Fruit fly (Drosophila melanogaster) whole organism, prepupa: ENCODE results near the gene CG8840.

Experiments
- Blimp-1 ChIP-seq: fragments of 200-800 bp; sonication (Bioruptor generic); optimal IDR thresholded peaks from 3 replicates; lab custom pipeline; 2017; ENCODE audit warnings: missing biosample characterization, missing genetic modification characterization, mild to moderate bottlenecking, moderate library complexity, missing genetic modification reagents
- CG10669 ChIP-seq: fragments of 200-800 bp; sonication (Bioruptor generic); optimal IDR thresholded peaks from 3 replicates; lab custom pipeline; 2018; ENCODE audit warnings: missing biosample characterization, mild to moderate bottlenecking, missing genetic modification characterization, moderate library complexity
- CG11902 ChIP-seq: fragments of 200-800 bp; sonication (Bioruptor generic); optimal IDR thresholded peaks from 3 replicates; lab custom pipeline; 2016; ENCODE audit warnings: missing biosample characterization, missing genetic modification characterization
- CG15336 ChIP-seq: fragments of 200-800 bp; sonication (Bioruptor generic); IDR thresholded peaks from 2 replicates; pipeline ENCODE4 v1.3.6; 2022; ENCODE audit warnings: missing biosample characterization, missing genetic modification characterization
- CG3032 ChIP-seq: fragments of 200-800 bp; optimal IDR thresholded peaks from 2 replicates; lab custom pipeline; 2019; ENCODE audit warnings: missing biosample characterization, mild to moderate bottlenecking, missing genetic modification characterization, moderate library complexity
- CG31627 ChIP-seq: fragments of 200-800 bp; sonication (Bioruptor generic); optimal IDR thresholded peaks from 3 replicates; lab custom pipeline; 2016; ENCODE audit warnings: missing biosample characterization, missing genetic modification characterization
- CG34406 ChIP-seq: fragments of 200-800 bp; sonication (Bioruptor generic); optimal IDR thresholded peaks from 3 replicates; lab custom pipeline; 2016; ENCODE audit warnings: missing biosample characterization, missing genetic modification characterization
- CG3919 ChIP-seq: fragments of 200-800 bp; sonication (Bioruptor generic); optimal IDR thresholded peaks from 3 replicates; lab custom pipeline; 2016; ENCODE audit warnings: missing biosample characterization, missing genetic modification characterization
- CG4318 ChIP-seq: fragments of 200-800 bp; sonication (Bioruptor generic); optimal IDR thresholded peaks from 3 replicates; lab custom pipeline; 2017; ENCODE audit warnings: missing biosample characterization, mild to moderate bottlenecking, missing genetic modification characterization
- CG6163 ChIP-seq: fragments of 200-800 bp; sonication (Bioruptor generic); IDR thresholded peaks from 3 replicates; pipeline ENCODE4 v1.3.6; 2022; ENCODE audit warnings: missing biosample characterization, missing genetic modification characterization
- CG6792 ChIP-seq: fragments of 200-800 bp; sonication (Bioruptor generic); optimal IDR thresholded peaks from 3 replicates; lab custom pipeline; 2016; ENCODE audit warnings: missing biosample characterization, missing genetic modification characterization
- CG6808 ChIP-seq: fragments of 200-800 bp; sonication (Bioruptor generic); optimal IDR thresholded peaks from 3 replicates; lab custom pipeline; 2017; ENCODE audit warnings: missing biosample characterization, missing genetic modification characterization, mild to moderate bottlenecking, moderate library complexity, missing genetic modification reagents
- CG7368 ChIP-seq: fragments of 200-800 bp; sonication (Bioruptor generic); optimal IDR thresholded peaks from 3 replicates; lab custom pipeline; 2016; ENCODE audit warnings: missing biosample characterization, missing genetic modification characterization
- CG8119 ChIP-seq: fragments of 200-800 bp; sonication (Bioruptor generic); IDR thresholded peaks from 3 replicates; pipeline ENCODE4 v1.3.6; 2022; ENCODE audit warnings: missing biosample characterization, missing genetic modification characterization
- CG8319 ChIP-seq: fragments of 200-800 bp; sonication (Bioruptor generic); optimal IDR thresholded peaks from 3 replicates; lab custom pipeline; 2016; ENCODE audit warnings: missing biosample characterization, missing genetic modification characterization
- CG8632 ChIP-seq: fragments of 200-800 bp; sonication (Bioruptor generic); optimal IDR thresholded peaks from 3 replicates; lab custom pipeline; 2016; ENCODE audit warnings: missing biosample characterization, missing genetic modification characterization
- Eip75B ChIP-seq: fragments of 200-800 bp; sonication (Bioruptor generic); optimal IDR thresholded peaks from 3 replicates; lab custom pipeline; 2016; ENCODE audit warnings: missing biosample characterization, missing genetic modification characterization
- Eip78C ChIP-seq: fragments of 200-800 bp; sonication (Bioruptor generic); peaks from one replicate; lab custom pipeline; 2016; ENCODE audit warnings: missing biosample characterization, missing genetic modification characterization
- Ets21C ChIP-seq: fragments of 200-800 bp; sonication (Bioruptor generic); optimal IDR thresholded peaks from 3 replicates; lab custom pipeline; 2016; ENCODE audit warnings: missing biosample characterization, missing genetic modification characterization
- Ets96B ChIP-seq: fragments of 200-800 bp; optimal IDR thresholded peaks from 2 replicates; lab custom pipeline; 2019; ENCODE audit warnings: missing biosample characterization, mild to moderate bottlenecking, missing genetic modification characterization, moderate library complexity
- Gug ChIP-seq: fragments of 200-800 bp; sonication (Bioruptor generic); IDR thresholded peaks from 2 replicates; pipeline ENCODE4 v1.3.6; 2022; ENCODE audit warnings: missing biosample characterization, missing genetic modification characterization
- Hr38 ChIP-seq: sonication (Bioruptor generic); optimal IDR thresholded peaks from 2 replicates; lab custom pipeline; 2016; ENCODE audit warnings: missing biosample characterization, missing genetic modification characterization
- Hr4 ChIP-seq: fragments of 200-800 bp; sonication (Bioruptor generic); optimal IDR thresholded peaks from 3 replicates; lab custom pipeline; 2016; ENCODE audit warnings: missing biosample characterization, missing genetic modification characterization
- Met ChIP-seq: fragments of 200-800 bp; sonication (Bioruptor generic); optimal IDR thresholded peaks from 3 replicates; lab custom pipeline; 2016; ENCODE audit warnings: missing biosample characterization, missing genetic modification characterization
- OdsH ChIP-seq: fragments of 200-800 bp; sonication (Bioruptor generic); optimal IDR thresholded peaks from 3 replicates; lab custom pipeline; 2016; ENCODE audit warnings: missing biosample characterization, missing genetic modification characterization
- Sox14 ChIP-seq: fragments of 200-800 bp; sonication (Bioruptor generic); optimal IDR thresholded peaks from 3 replicates; lab custom pipeline; 2016; ENCODE audit warnings: missing biosample characterization, missing genetic modification characterization
- Sox15 ChIP-seq: fragments of 200-800 bp; sonication (Bioruptor generic); optimal IDR thresholded peaks from 3 replicates; lab custom pipeline; 2016; ENCODE audit warnings: missing biosample characterization, missing genetic modification characterization
- achi ChIP-seq: fragments of 200-800 bp; sonication (Bioruptor generic); optimal IDR thresholded peaks from 3 replicates; lab custom pipeline; 2016; ENCODE audit warnings: missing biosample characterization, missing genetic modification characterization
- acj6 ChIP-seq: fragments of 200-800 bp; sonication (Bioruptor generic); optimal IDR thresholded peaks from 3 replicates; lab custom pipeline; 2016; ENCODE audit warnings: missing biosample characterization, missing genetic modification characterization
- dac ChIP-seq: fragments of 200-800 bp; sonication (Bioruptor generic); optimal IDR thresholded peaks from 2 replicates; lab custom pipeline; 2017; ENCODE audit warnings: missing biosample characterization, mild to moderate bottlenecking, missing genetic modification characterization
- dsx ChIP-seq: fragments of 200-800 bp; optimal IDR thresholded peaks from 3 replicates; lab custom pipeline; 2019; ENCODE audit warnings: missing biosample characterization, mild to moderate bottlenecking, missing genetic modification characterization, moderate library complexity; ENCODE audit not compliant: poor library complexity, severe bottlenecking
- eg ChIP-seq: fragments of 200-800 bp; sonication (Bioruptor generic); IDR thresholded peaks from 3 replicates; pipeline ENCODE4 v1.3.6; 2022; ENCODE audit warnings: missing biosample characterization, missing genetic modification characterization
- fkh ChIP-seq: fragments of 200-800 bp; sonication (Bioruptor generic); optimal IDR thresholded peaks from 3 replicates; lab custom pipeline; 2017; ENCODE audit warnings: missing biosample characterization, mild to moderate bottlenecking, missing genetic modification characterization, moderate library complexity
- net ChIP-seq: fragments of 200-800 bp; sonication (Bioruptor generic); optimal IDR thresholded peaks from 3 replicates; lab custom pipeline; 2016; ENCODE audit warnings: missing biosample characterization, missing genetic modification characterization
- pdm3 ChIP-seq: fragments of 200-800 bp; sonication (Bioruptor generic); optimal IDR thresholded peaks from 3 replicates; lab custom pipeline; 2016; ENCODE audit warnings: missing biosample characterization, missing genetic modification characterization
- salr ChIP-seq, 2 experiments: fragments of 200-800 bp; sonication (Bioruptor generic); optimal IDR thresholded peaks; 3 replicates each; lab custom pipeline; 2016 to 2018; ENCODE audit warnings: missing biosample characterization in 2 of 2, missing genetic modification characterization in 2 of 2, mild to moderate bottlenecking in 1 of 2
- ss ChIP-seq, 2 experiments: fragments of 200-800 bp; sonication (Bioruptor generic); optimal IDR thresholded peaks; 2 replicates in 1 of 2; 3 replicates in 1 of 2; lab custom pipeline; 2017 to 2018; ENCODE audit warnings: mild to moderate bottlenecking in 2 of 2, missing biosample characterization in 2 of 2, missing genetic modification characterization in 2 of 2, moderate library complexity in 1 of 2
- svp ChIP-seq: fragments of 200-800 bp; sonication (Bioruptor generic); peaks from one replicate; lab custom pipeline; 2016; ENCODE audit warnings: missing biosample characterization, missing genetic modification characterization
- topi ChIP-seq: fragments of 200-800 bp; sonication (Bioruptor generic); optimal IDR thresholded peaks from 3 replicates; lab custom pipeline; 2016; ENCODE audit warnings: missing biosample characterization, missing genetic modification characterization

The CG8840 gene

dm6 chr2L:3416527-3417304, 6.4 kb downstream of the CG8840 start, which contains the start of gene CG31952:
Gene CG31952, plus strand, starts transcription at chr2L:3416693.
- TF ChIP-seq CG6792 (GFP tag; lab: Kevin White, UChicago): peak; percentile 5
- peak; percentile 26 for TF ChIP-seq Sox15
- TF ChIP-seq Met (GFP tag; lab: Kevin White, UChicago): no peak
- no peak for TF ChIP-seq salr (GFP tag; optimal IDR thresholded peaks at IDR 0.05; lab: Kevin White, UChicago)
- no peak for TF ChIP-seq CG4318
- TF ChIP-seq ss (GFP tag; optimal IDR thresholded peaks at IDR 0.05; lab: Kevin White, UChicago): peak in 1 of 2 experiments; percentile 37
- peak; percentile 30 for TF ChIP-seq topi (GFP tag; lab: Kevin White, UChicago)
- peak; percentile 47 for TF ChIP-seq acj6 (GFP tag; lab: Kevin White, UChicago)
- no peak for TF ChIP-seq Hr38 (GFP tag; lab: Kevin White, UChicago)
- no peak for TF ChIP-seq dsx (GFP tag; lab: Kevin White, UChicago)
- peak; percentile 91 for TF ChIP-seq Eip78C (GFP tag; lab: Kevin White, UChicago)
- peak; percentile 35 for TF ChIP-seq Ets96B
- peak; percentile 33 for TF ChIP-seq Blimp-1
- peak; percentile 22 for TF ChIP-seq Hr4 (GFP tag; lab: Kevin White, UChicago)
- TF ChIP-seq achi: peak; percentile 39
- no peak for TF ChIP-seq Sox14
- TF ChIP-seq svp: peak; percentile 49
- TF ChIP-seq CG8119: 0 out of 3 replicates have a peak, but pooled peaks have one; percentile 14
- peak; percentile 91 for TF ChIP-seq CG6808 (GFP tag; lab: Kevin White, UChicago)
- TF ChIP-seq pdm3 (GFP tag; lab: Kevin White, UChicago): peak; percentile 11
- peak; percentile 60; the same call in 2 of the 3 replicates for TF ChIP-seq CG6163 (GFP tag; lab: Robert Waterston, UW)
- peak; percentile 30 for TF ChIP-seq CG11902 (GFP tag; lab: Kevin White, UChicago)
- TF ChIP-seq CG10669: peak; percentile 21
- 0 out of 3 replicates have a peak, but pooled peaks have one; percentile 23 for TF ChIP-seq eg (GFP tag; lab: Robert Waterston, UW)
- peak; percentile 51 for TF ChIP-seq net
- no peak for TF ChIP-seq CG3032 (tag; lab: Kevin White, UChicago)
- peak; percentile 42 for TF ChIP-seq CG3919 (GFP tag; lab: Kevin White, UChicago)
- TF ChIP-seq CG8319 (GFP tag; lab: Kevin White, UChicago): no peak
- peak; percentile 48 for TF ChIP-seq Eip75B (GFP tag; lab: Kevin White, UChicago)
- TF ChIP-seq CG31627: no peak
- peak; percentile 69 for TF ChIP-seq CG15336 (GFP tag; lab: Robert Waterston, UW)
- TF ChIP-seq CG7368 (GFP tag; lab: Kevin White, UChicago): peak; percentile 46
- TF ChIP-seq CG8632 (GFP tag; lab: Kevin White, UChicago): peak; percentile 38
- no peak for TF ChIP-seq Gug (GFP tag; lab: Robert Waterston, UW)
- peak; percentile 23 for TF ChIP-seq CG34406 (GFP tag; lab: Kevin White, UChicago)
- no peak for TF ChIP-seq Ets21C
- TF ChIP-seq OdsH (GFP tag; lab: Kevin White, UChicago): peak; percentile 13
- no peak for TF ChIP-seq dac (GFP tag; lab: Kevin White, UChicago)

- no peak for TF ChIP-seq salr (GFP tag; optimal IDR thresholded peaks at IDR 0.05; lab: Kevin White, UChicago)
- peak; percentile 4 for TF ChIP-seq svp
- TF ChIP-seq Eip78C (GFP tag; lab: Kevin White, UChicago): no peak
- no peak for TF ChIP-seq fkh (GFP tag; lab: Kevin White, UChicago)
- no peak for TF ChIP-seq CG3032 (tag; lab: Kevin White, UChicago)
- no peak for TF ChIP-seq Hr38 (GFP tag; lab: Kevin White, UChicago)
- TF ChIP-seq, all 60 proteins: peak for 1
Measured at dm6 chr2L:3417613-3418012, 7.3 kb downstream of the CG8840 start.
